Fruit fly (Drosophila melanogaster) whole organism, wandering third instar larva: ENCODE data around the gene pdgy.

Source experiments
- CG9705 ChIP-seq: fragments of 200-800 bp; sonication (Bioruptor generic); optimal IDR thresholded peaks from 2 replicates; lab custom pipeline; 2018; ENCODE audit warnings: missing biosample characterization, mild to moderate bottlenecking, missing genetic modification characterization
- Hnf4 ChIP-seq: fragments of 200-800 bp; sonication (Bioruptor generic); optimal IDR thresholded peaks from 2 replicates; lab custom pipeline; 2016; ENCODE audit warnings: missing biosample characterization, mild to moderate bottlenecking, missing genetic modification characterization
- Hr83 ChIP-seq: fragments of 200-300 bp; sonication (Bioruptor generic); optimal IDR thresholded peaks from 2 replicates; lab custom pipeline; 2016; ENCODE audit warnings: missing biosample characterization, mild to moderate bottlenecking, missing genetic modification characterization, moderate library complexity; ENCODE audit not compliant: poor library complexity, severe bottlenecking
- Jra ChIP-seq: sonication (Bioruptor generic); optimal IDR thresholded peaks from 2 replicates; lab custom pipeline; 2016; ENCODE audit warnings: missing biosample characterization, missing genetic modification characterization
- Myc ChIP-seq: fragments of >200 bp; optimal IDR thresholded peaks from 2 replicates; lab custom pipeline; 2017
- OdsH ChIP-seq: fragments of 200-800 bp; sonication (Bioruptor generic); optimal IDR thresholded peaks from 2 replicates; lab custom pipeline; 2016; ENCODE audit warnings: missing biosample characterization, mild to moderate bottlenecking, missing genetic modification characterization
- Vsx2 ChIP-seq: fragments of 200-300, 225-300 bp; sonication (Bioruptor generic); optimal IDR thresholded peaks from 2 replicates; lab custom pipeline; 2018; ENCODE audit warnings: missing biosample characterization, missing genetic modification characterization; ENCODE audit not compliant: partially characterized antibody
- br ChIP-seq: fragments of 200-800 bp; sonication (Bioruptor generic); optimal IDR thresholded peaks from 2 replicates; lab custom pipeline; 2016; ENCODE audit warnings: missing biosample characterization, missing genetic modification characterization
- foxo ChIP-seq, 2 experiments: fragments of 200-800 bp; sonication (Bioruptor generic); optimal IDR thresholded peaks; 2 replicates in 1 of 2; 3 replicates in 1 of 2; lab custom pipeline; 2016 to 2017; ENCODE audit warnings: missing biosample characterization in 2 of 2, missing genetic modification characterization in 2 of 2
- jim ChIP-seq: fragments of 175-275, 200-325 bp; sonication (Bioruptor generic); optimal IDR thresholded peaks from 2 replicates; lab custom pipeline; 2016; ENCODE audit warnings: missing biosample characterization, mild to moderate bottlenecking, missing genetic modification characterization
- lola ChIP-seq: fragments of >200 bp; optimal IDR thresholded peaks from 2 replicates; lab custom pipeline; 2017; ENCODE audit warnings: missing biosample characterization, missing genetic modification characterization
- psq ChIP-seq: fragments of 200-800 bp; sonication (Bioruptor generic); optimal IDR thresholded peaks from 3 replicates; lab custom pipeline; 2017; ENCODE audit warnings: missing biosample characterization, mild to moderate bottlenecking, missing genetic modification characterization, moderate library complexity

DNA sequence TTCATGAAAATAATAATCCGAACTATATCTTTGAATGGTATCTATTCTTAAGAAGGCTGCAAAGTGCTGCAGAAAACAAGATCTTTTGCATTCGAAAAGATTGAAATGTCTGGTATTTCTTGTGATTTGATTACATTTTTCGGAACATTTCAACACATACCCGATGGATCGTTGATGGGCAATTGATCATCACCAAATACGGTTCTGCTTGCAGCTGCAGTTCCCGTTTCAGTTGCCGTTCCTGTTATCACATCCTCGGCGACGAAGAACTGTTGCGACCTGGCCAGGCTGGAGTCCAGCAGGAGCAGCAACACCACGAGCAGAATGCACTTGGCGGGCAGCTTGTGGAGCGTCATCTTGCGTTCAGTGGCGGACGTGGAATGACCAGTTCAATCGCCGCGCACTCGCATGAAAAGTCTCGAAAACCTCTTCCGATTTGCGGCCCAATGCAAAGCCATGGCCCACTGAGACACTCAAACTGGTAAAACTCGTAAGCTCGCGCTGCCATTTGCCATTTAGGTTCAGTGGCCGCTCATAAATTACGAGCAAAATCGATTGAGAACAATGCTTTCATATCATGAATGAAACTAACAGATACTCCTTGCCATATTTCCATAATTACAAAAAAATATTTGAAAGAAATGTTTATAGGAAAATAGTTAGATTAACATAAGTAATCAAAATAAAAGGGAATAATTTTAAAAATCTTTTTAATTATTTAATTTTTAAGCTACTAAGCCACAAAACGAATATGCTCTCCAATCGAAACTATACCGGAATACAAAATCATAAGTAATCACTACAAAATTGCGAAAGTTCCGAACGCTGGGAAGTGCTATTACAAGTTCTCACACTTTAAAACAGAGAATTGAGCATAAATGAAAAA lies 42.6 kb downstream of the pdgy start, which contains the start of gene CG14406:
- TF ChIP-seq lola: no peak
- TF ChIP-seq Vsx2: no peak
- no peak for TF ChIP-seq br (GFP tag; lab: Kevin White, UChicago)
- TF ChIP-seq Myc: no peak
- no peak for TF ChIP-seq jim
- no peak for TF ChIP-seq psq (GFP tag; lab: Kevin White, UChicago)
- no peak for TF ChIP-seq Hr83 (GFP tag; lab: Kevin White, UChicago)
- TF ChIP-seq CG9705: no peak
- TF ChIP-seq OdsH (GFP tag; lab: Kevin White, UChicago): no peak
- TF ChIP-seq Jra: no peak
- no peak for TF ChIP-seq foxo (GFP tag; optimal IDR thresholded peaks at IDR 0.05; lab: Kevin White, UChicago)
- no peak for TF ChIP-seq Hnf4
